Worm (Caenorhabditis elegans) whole organism, L4 larva: ENCODE results near the gene W02A2.9.

Experiments
- F10B5.3 ChIP-seq: sonication (generic microtip); optimal IDR thresholded peaks from 2 replicates; lab custom pipeline; 2016; ENCODE audit warnings: mild to moderate bottlenecking, missing genetic modification characterization, missing compliant biosample characterization
- F49E8.2 ChIP-seq: sonication (generic microtip); optimal IDR thresholded peaks from 2 replicates; lab custom pipeline; 2016; ENCODE audit warnings: missing compliant biosample characterization, mild to moderate bottlenecking, missing genetic modification characterization, borderline replicate concordance
- R02D3.7 ChIP-seq: fragments of 150-350 bp; sonication (generic microtip); optimal IDR thresholded peaks from 3 replicates; lab custom pipeline; 2014; ENCODE audit warnings: missing biosample characterization, missing genetic modification characterization
- ZK337.2 ChIP-seq: fragments of 200-800 bp; sonication (Bioruptor generic); IDR thresholded peaks from 2 replicates; pipeline ENCODE4 v1.3.6; 2022; ENCODE audit warnings: missing genetic modification reagents, missing genetic modification characterization, missing compliant biosample characterization
- ZK546.5 ChIP-seq, 2 experiments: sonication (generic microtip); optimal IDR thresholded peaks; 2 replicates each; lab custom pipeline; 2017; ENCODE audit warnings: missing biosample characterization in 2 of 2, missing genetic modification characterization in 2 of 2
- aha-1 ChIP-seq: fragments of 150-350 bp; peaks from one replicate; lab custom pipeline; 2014; ENCODE audit warnings: missing biosample characterization, missing genetic modification characterization
- aly-2 ChIP-seq: sonication (generic microtip); optimal IDR thresholded peaks from 2 replicates; lab custom pipeline; 2018; ENCODE audit warnings: missing biosample characterization, missing genetic modification characterization
- ama-1 ChIP-seq: fragments of 150-350 bp; optimal IDR thresholded peaks from 2 replicates; lab custom pipeline; 2014; ENCODE audit warnings: inconsistent platforms, mixed read lengths
- arid-1 ChIP-seq: fragments of 200-800 bp; sonication (Bioruptor generic); conservative IDR thresholded peaks from 2 replicates; pipeline ENCODE4 v1.3.6; 2022; ENCODE audit warnings: missing genetic modification reagents, missing genetic modification characterization, missing compliant biosample characterization
- ceh-28 ChIP-seq: fragments of 150-350 bp; optimal IDR thresholded peaks from 2 replicates; lab custom pipeline; 2014; ENCODE audit warnings: missing biosample characterization, missing genetic modification reagents, missing genetic modification characterization
- ceh-32 ChIP-seq: sonication (generic microtip); optimal IDR thresholded peaks from 2 replicates; lab custom pipeline; 2016; ENCODE audit warnings: mild to moderate bottlenecking, missing genetic modification characterization, missing compliant biosample characterization; ENCODE audit not compliant: poor library complexity
- ceh-62 ChIP-seq: sonication (generic microtip); optimal IDR thresholded peaks from 2 replicates; lab custom pipeline; 2017; ENCODE audit warnings: missing biosample characterization, missing genetic modification characterization
- ces-1 ChIP-seq: fragments of 150-350 bp; sonication (generic microtip); optimal IDR thresholded peaks from 4 replicates; lab custom pipeline; 2014; ENCODE audit warnings: missing biosample characterization, missing genetic modification reagents, missing genetic modification characterization
- ctbp-1 ChIP-seq: fragments of 200-800 bp; sonication (Bioruptor generic); IDR thresholded peaks from 2 replicates; pipeline ENCODE4 v1.3.6; 2022; ENCODE audit warnings: missing genetic modification reagents, missing genetic modification characterization, missing compliant biosample characterization
- daf-12 ChIP-seq: fragments of 150-350 bp; optimal IDR thresholded peaks from 2 replicates; lab custom pipeline; 2014; ENCODE audit warnings: missing biosample characterization, missing genetic modification reagents, missing genetic modification characterization
- daf-16 ChIP-seq, 3 experiments: sonication (generic microtip); optimal IDR thresholded peaks; 2 replicates each; lab custom pipeline; 2016 to 2017; ENCODE audit warnings: missing genetic modification characterization in 3 of 3, missing genetic modification reagents in 3 of 3, mild to moderate bottlenecking in 2 of 3, missing compliant biosample characterization in 2 of 3, missing biosample characterization in 1 of 3, moderate library complexity in 1 of 3
- daf-19 ChIP-seq: fragments of 200-800 bp; sonication (Bioruptor generic); conservative IDR thresholded peaks from 2 replicates; pipeline ENCODE4 v1.3.6; 2022; ENCODE audit warnings: missing genetic modification characterization, missing compliant biosample characterization
- daf-8 ChIP-seq: fragments of 200-800 bp; sonication (Bioruptor generic); IDR thresholded peaks from 2 replicates; pipeline ENCODE4 v1.3.6; 2022; ENCODE audit warnings: missing genetic modification characterization, missing compliant biosample characterization
- dmd-8 ChIP-seq: fragments of 200-800 bp; sonication (Bioruptor generic); IDR thresholded peaks from 2 replicates; pipeline ENCODE4 v1.3.6; 2022; ENCODE audit warnings: missing genetic modification characterization, missing compliant biosample characterization
- duxl-1 ChIP-seq: sonication (generic microtip); optimal IDR thresholded peaks from 2 replicates; lab custom pipeline; 2016; ENCODE audit warnings: mild to moderate bottlenecking, missing genetic modification characterization, moderate library complexity, missing compliant biosample characterization; ENCODE audit not compliant: poor library complexity
- egl-27 ChIP-seq: sonication (generic microtip); optimal IDR thresholded peaks from 3 replicates; lab custom pipeline; 2017; ENCODE audit warnings: missing biosample characterization, missing genetic modification reagents, missing genetic modification characterization
- egl-43 ChIP-seq: fragments of 200-800 bp; sonication (Bioruptor generic); IDR thresholded peaks from 2 replicates; pipeline ENCODE4 v1.3.6; 2022; ENCODE audit warnings: missing genetic modification reagents, missing genetic modification characterization, missing compliant biosample characterization
- hif-1 ChIP-seq, 2 experiments: sonication (generic microtip); optimal IDR thresholded peaks; 2 replicates each; lab custom pipeline; 2016 to 2017; ENCODE audit warnings: missing compliant biosample characterization in 2 of 2, missing genetic modification characterization in 2 of 2, missing genetic modification reagents in 2 of 2, missing genotype in 2 of 2, mild to moderate bottlenecking in 1 of 2
- hlh-11 ChIP-seq: fragments of 200-800 bp; sonication (Bioruptor generic); optimal IDR thresholded peaks from 2 replicates; lab custom pipeline; 2018; ENCODE audit warnings: mild to moderate bottlenecking, missing genetic modification characterization, missing compliant biosample characterization
- jun-1 ChIP-seq: fragments of 150-350 bp; optimal IDR thresholded peaks from 2 replicates; lab custom pipeline; 2014; ENCODE audit warnings: missing biosample characterization, missing genetic modification reagents, missing genetic modification characterization
- lim-7 ChIP-seq: fragments of 200-800 bp; sonication (Bioruptor generic); IDR thresholded peaks from 2 replicates; pipeline ENCODE4 v1.3.6; 2022; ENCODE audit warnings: missing genetic modification characterization, missing compliant biosample characterization
- lin-1 ChIP-seq: fragments of 200-800 bp; sonication (Bioruptor generic); IDR thresholded peaks from 2 replicates; pipeline ENCODE4 v1.3.6; 2022; ENCODE audit warnings: missing genetic modification reagents, missing genetic modification characterization, missing compliant biosample characterization
- lin-13 ChIP-seq: fragments of 150-350 bp; optimal IDR thresholded peaks from 2 replicates; lab custom pipeline; 2014; ENCODE audit warnings: missing biosample characterization, missing genetic modification reagents, missing genetic modification characterization
- lin-39 ChIP-seq: fragments of 150-350 bp; optimal IDR thresholded peaks from 2 replicates; lab custom pipeline; 2014; ENCODE audit warnings: missing biosample characterization, missing genetic modification reagents, missing genetic modification characterization
- lir-3 ChIP-seq: sonication (generic microtip); optimal IDR thresholded peaks from 2 replicates; lab custom pipeline; 2016; ENCODE audit warnings: mild to moderate bottlenecking, missing genetic modification characterization, missing compliant biosample characterization
- lsy-2 ChIP-seq, 2 experiments: fragments of 150-350 bp in 1 of 2; sonication (generic microtip) in 1 of 2; optimal IDR thresholded peaks; 2 replicates each; lab custom pipeline; 2014 to 2017; ENCODE audit warnings: missing biosample characterization in 2 of 2, missing genetic modification characterization in 2 of 2
- madf-9 ChIP-seq: fragments of 200-800 bp; sonication (Bioruptor generic); conservative IDR thresholded peaks from 2 replicates; pipeline ENCODE4 v1.3.6; 2022; ENCODE audit warnings: missing genetic modification reagents, missing genetic modification characterization, missing compliant biosample characterization
- mdt-29 ChIP-seq: fragments of 200-800 bp; sonication (Bioruptor generic); IDR thresholded peaks from 2 replicates; pipeline ENCODE4 v1.3.6; 2022; ENCODE audit warnings: missing genetic modification reagents, missing genetic modification characterization, missing compliant biosample characterization
- mes-2 ChIP-seq: sonication (generic microtip); optimal IDR thresholded peaks from 2 replicates; lab custom pipeline; 2016; ENCODE audit warnings: missing genotype, mild to moderate bottlenecking, missing genetic modification characterization, missing compliant biosample characterization; ENCODE audit not compliant: poor library complexity, severe bottlenecking
- nhr-102 ChIP-seq: sonication (generic microtip); optimal IDR thresholded peaks from 2 replicates; lab custom pipeline; 2016; ENCODE audit warnings: mild to moderate bottlenecking, missing genetic modification characterization, moderate library complexity, missing compliant biosample characterization
- nhr-11 ChIP-seq: fragments of 150-350 bp; optimal IDR thresholded peaks from 2 replicates; lab custom pipeline; 2014; ENCODE audit warnings: missing biosample characterization, missing genetic modification characterization
- nhr-25 ChIP-seq: sonication (generic microtip); optimal IDR thresholded peaks from 2 replicates; lab custom pipeline; 2017; ENCODE audit warnings: missing genetic modification characterization, mild to moderate bottlenecking, missing compliant biosample characterization, antibody characterized with exemption, moderate library complexity, borderline replicate concordance; ENCODE audit not compliant: insufficient read depth
- nhr-41 ChIP-seq: fragments of 200-800 bp; sonication (Bioruptor generic); IDR thresholded peaks from 2 replicates; pipeline ENCODE4 v1.3.6; 2022; ENCODE audit warnings: missing genetic modification reagents, missing genetic modification characterization, missing compliant biosample characterization
- php-3 ChIP-seq: fragments of 200-800 bp; sonication (Bioruptor generic); IDR thresholded peaks from 2 replicates; pipeline ENCODE4 v1.3.6; 2022; ENCODE audit warnings: missing genetic modification reagents, missing genetic modification characterization, missing compliant biosample characterization
- rbr-2 ChIP-seq: sonication (generic microtip); optimal IDR thresholded peaks from 2 replicates; lab custom pipeline; 2016; ENCODE audit warnings: missing genotype, missing genetic modification characterization, missing compliant biosample characterization
- sdz-12 ChIP-seq: fragments of 200-800 bp; sonication (Bioruptor generic); optimal IDR thresholded peaks from 2 replicates; lab custom pipeline; 2018; ENCODE audit warnings: mild to moderate bottlenecking, missing genetic modification characterization, missing compliant biosample characterization
- skn-1 ChIP-seq: fragments of 150-350 bp; optimal IDR thresholded peaks from 2 replicates; lab custom pipeline; 2014; ENCODE audit warnings: missing biosample characterization, missing genetic modification characterization
- spr-3 ChIP-seq: fragments of 200-800 bp; sonication (Bioruptor generic); optimal IDR thresholded peaks from 2 replicates; lab custom pipeline; 2018; ENCODE audit warnings: mild to moderate bottlenecking, missing genetic modification characterization, missing compliant biosample characterization
- tag-97 ChIP-seq: fragments of 200-800 bp; sonication (Bioruptor generic); IDR thresholded peaks from 2 replicates; pipeline ENCODE4 v1.3.6; 2022; ENCODE audit warnings: missing genetic modification characterization, missing compliant biosample characterization
- tra-1 ChIP-seq: fragments of 200-800 bp; sonication (Bioruptor generic); IDR thresholded peaks from 2 replicates; pipeline ENCODE4 v1.3.6; 2022; ENCODE audit warnings: missing genetic modification reagents, missing genetic modification characterization, missing compliant biosample characterization
- unc-62 ChIP-seq, 3 experiments: fragments of 150-350 bp in 1 of 3; sonication (generic microtip); optimal IDR thresholded peaks in 2 of 3; peaks in 1 of 3; 1 replicate in 1 of 3; 2 replicates in 2 of 3; lab custom pipeline; 2014 to 2017; ENCODE audit warnings: missing biosample characterization in 3 of 3, missing genetic modification characterization in 3 of 3, missing genetic modification reagents in 3 of 3, missing genotype in 1 of 3
- vab-7 ChIP-seq: fragments of 200-800 bp; sonication (Bioruptor generic); IDR thresholded peaks from 2 replicates; pipeline ENCODE4 v1.3.6; 2022; ENCODE audit warnings: missing genetic modification reagents, missing genetic modification characterization, missing compliant biosample characterization
- zag-1 ChIP-seq: fragments of 150-350 bp; optimal IDR thresholded peaks from 2 replicates; lab custom pipeline; 2014; ENCODE audit warnings: missing biosample characterization, missing genetic modification characterization
- zfp-3 ChIP-seq: fragments of 200-800 bp; sonication (Bioruptor generic); conservative IDR thresholded peaks from 2 replicates; pipeline ENCODE4 v1.3.6; 2022; ENCODE audit warnings: missing genetic modification reagents, missing genetic modification characterization, missing compliant biosample characterization
- zip-2 ChIP-seq: fragments of 150-350 bp; optimal IDR thresholded peaks from 2 replicates; lab custom pipeline; 2014; ENCODE audit warnings: missing biosample characterization, missing genetic modification characterization

The W02A2.9 gene

ce11 chrIV:13393246-13393716 lies 45.8 kb downstream of the W02A2.9 start (continued):
- no peak for TF ChIP-seq ZK546.5 (tag; optimal IDR thresholded peaks at IDR 0.05; lab: Kevin White, UChicago)
- TF ChIP-seq mes-2: peak; percentile 7
- no peak for TF ChIP-seq daf-12 (tag; lab: Kevin White, UChicago)
- no peak for TF ChIP-seq lin-39 (tag; lab: Kevin White, UChicago)
- TF ChIP-seq arid-1 (GFP tag; lab: Robert Waterston, UW): no peak
- TF ChIP-seq tra-1 (GFP tag; lab: Robert Waterston, UW): no peak; the same call in 1 of the 2 replicates
- no peak for TF ChIP-seq dmd-8 (GFP tag; lab: Robert Waterston, UW)
- TF ChIP-seq daf-8 (GFP tag; lab: Robert Waterston, UW): no peak
- no peak for TF ChIP-seq lin-1 (GFP tag; lab: Robert Waterston, UW)
- TF ChIP-seq R02D3.7: no peak
- TF ChIP-seq ama-1 (lab: Kevin White, UChicago): no peak
- peak; percentile 45 for TF ChIP-seq nhr-102 (tag; lab: Kevin White, UChicago)
- TF ChIP-seq lin-13 (GFP tag; lab: Kevin White, UChicago): peak; percentile 23
- peak; percentile 97 for TF ChIP-seq aha-1 (tag; lab: Kevin White, UChicago)
- no peak for TF ChIP-seq ceh-28
- no peak for TF ChIP-seq madf-9 (GFP tag; lab: Robert Waterston, UW)
- TF ChIP-seq daf-19 (GFP tag; lab: Robert Waterston, UW): no peak
- no peak for TF ChIP-seq F10B5.3 (tag; lab: Kevin White, UChicago)
- TF ChIP-seq nhr-41 (GFP tag; lab: Robert Waterston, UW): no peak
- no peak for TF ChIP-seq tag-97
- no peak for TF ChIP-seq zag-1 (tag; lab: Kevin White, UChicago)
- TF ChIP-seq ctbp-1 (GFP tag; lab: Robert Waterston, UW): no peak
- TF ChIP-seq jun-1: no peak
- TF ChIP-seq F49E8.2: no peak
- peak; percentile 91 for TF ChIP-seq hlh-11 (tag; lab: Kevin White, UChicago)
- no peak for TF ChIP-seq lsy-2 (tag; optimal IDR thresholded peaks at IDR 0.05; lab: Kevin White, UChicago)
- TF ChIP-seq php-3: peak; percentile 67; the same call in 1 of the 2 replicates
- TF ChIP-seq zip-2 (tag; lab: Kevin White, UChicago): no peak
- peak in 1 of 2 experiments; percentile 83 for TF ChIP-seq unc-62 (GFP tag; optimal IDR thresholded peaks at IDR 0.05 in 1 of 2; lab: Kevin White, UChicago)
- no peak for TF ChIP-seq unc-62 (tag; optimal IDR thresholded peaks at IDR 0.05; lab: Kevin White, UChicago)
- TF ChIP-seq zfp-3 (GFP tag; lab: Robert Waterston, UW): no peak
- no peak for TF ChIP-seq egl-43 (GFP tag; lab: Robert Waterston, UW)
- no peak for TF ChIP-seq duxl-1 (tag; lab: Kevin White, UChicago)
- TF ChIP-seq aly-2: no peak
- TF ChIP-seq lir-3 (tag; lab: Kevin White, UChicago): no peak
- TF ChIP-seq rbr-2 (tag; lab: Kevin White, UChicago): no peak
- no peak for TF ChIP-seq nhr-25 (tag; lab: Kevin White, UChicago)
- TF ChIP-seq spr-3: no peak
- TF ChIP-seq sdz-12 (GFP tag; lab: Kevin White, UChicago): no peak
- no peak for TF ChIP-seq ceh-32 (tag; lab: Kevin White, UChicago)
- TF ChIP-seq vab-7 (GFP tag; lab: Robert Waterston, UW): no peak
- no peak for TF ChIP-seq ceh-62 (tag; lab: Kevin White, UChicago)
- no peak for TF ChIP-seq skn-1 (tag; lab: Kevin White, UChicago)
- TF ChIP-seq ces-1 (GFP tag; lab: Kevin White, UChicago): no peak
- peak; percentile 61 for TF ChIP-seq mdt-29
- TF ChIP-seq daf-16 (GFP tag; optimal IDR thresholded peaks at IDR 0.05; lab: Kevin White, UChicago): peak in 1 of 2 experiments; percentile 55
- peak; percentile 70 for TF ChIP-seq daf-16 (tag; optimal IDR thresholded peaks at IDR 0.05; lab: Kevin White, UChicago)
- peak in 1 of 2 experiments; percentile 62 for TF ChIP-seq hif-1 (tag; optimal IDR thresholded peaks at IDR 0.05; lab: Kevin White, UChicago)
- TF ChIP-seq lim-7 (GFP tag; lab: Robert Waterston, UW): no peak
- TF ChIP-seq egl-27 (tag; lab: Kevin White, UChicago): no peak
- no peak for TF ChIP-seq nhr-11 (tag; lab: Kevin White, UChicago)
- no peak for TF ChIP-seq ZK337.2
